Fruit fly (Drosophila melanogaster) whole organism, embryonic: Measurements from ENCODE around the gene cno.

Experiments used
- ATbp ChIP-seq: fragments of 200-800 bp; sonication (Bioruptor generic); optimal IDR thresholded peaks from 2 replicates; lab custom pipeline; 2017; ENCODE audit warnings: missing biosample characterization, mild to moderate bottlenecking, missing genetic modification characterization, missing genetic modification reagents
- CG10147 ChIP-seq: fragments of 200-800 bp; sonication (Bioruptor generic); optimal IDR thresholded peaks from 2 replicates; lab custom pipeline; 2019; ENCODE audit warnings: missing biosample characterization, mild to moderate bottlenecking, missing genetic modification characterization, moderate library complexity
- CG10366 ChIP-seq: fragments of 200-800 bp; sonication (Bioruptor generic); IDR thresholded peaks from 2 replicates; pipeline ENCODE4 v1.3.6; 2022; ENCODE audit warnings: missing biosample characterization, missing genetic modification characterization
- CG10462 ChIP-seq: fragments of 200-800 bp; sonication (Bioruptor generic); optimal IDR thresholded peaks from 2 replicates; lab custom pipeline; 2016; ENCODE audit warnings: missing biosample characterization, missing genetic modification characterization
- CG10979 ChIP-seq: fragments of 200-800 bp; sonication (Bioruptor generic); optimal IDR thresholded peaks from 2 replicates; lab custom pipeline; 2018; ENCODE audit warnings: missing biosample characterization, mild to moderate bottlenecking, missing genetic modification characterization, moderate library complexity
- CG11504 ChIP-seq: fragments of 200-800 bp; sonication (Bioruptor generic); optimal IDR thresholded peaks from 3 replicates; lab custom pipeline; 2019; ENCODE audit warnings: missing biosample characterization, mild to moderate bottlenecking, missing genetic modification characterization, moderate library complexity
- CG12299 ChIP-seq: fragments of 200-800 bp; sonication (Bioruptor generic); optimal IDR thresholded peaks from 2 replicates; lab custom pipeline; 2018; ENCODE audit warnings: missing biosample characterization, mild to moderate bottlenecking, missing genetic modification characterization
- CG12744 ChIP-seq: fragments of 200-800 bp; sonication (Bioruptor generic); optimal IDR thresholded peaks from 2 replicates; lab custom pipeline; 2016; ENCODE audit warnings: missing biosample characterization, missing genetic modification characterization
- CG12769 ChIP-seq: fragments of 200-800 bp; sonication (Bioruptor generic); optimal IDR thresholded peaks from 2 replicates; lab custom pipeline; 2019; ENCODE audit warnings: missing biosample characterization, mild to moderate bottlenecking, missing genetic modification characterization, moderate library complexity
- CG13296 ChIP-seq: fragments of 200-800 bp; sonication (Bioruptor generic); optimal IDR thresholded peaks from 3 replicates; lab custom pipeline; 2018; ENCODE audit warnings: missing biosample characterization, mild to moderate bottlenecking, missing genetic modification characterization
- CG14860 ChIP-seq: fragments of 200-800 bp; sonication (Bioruptor generic); IDR thresholded peaks from 3 replicates; pipeline ENCODE4 v1.3.6; 2022; ENCODE audit warnings: missing biosample characterization, missing genetic modification characterization; ENCODE audit not compliant: partially characterized antibody
- CG18599 ChIP-seq: fragments of 200-800 bp; sonication (Bioruptor generic); optimal IDR thresholded peaks from 3 replicates; lab custom pipeline; 2017; ENCODE audit warnings: missing biosample characterization, missing genetic modification characterization, mild to moderate bottlenecking, moderate library complexity, missing genetic modification reagents
- CG30020 ChIP-seq: fragments of 200-800 bp; optimal IDR thresholded peaks from 2 replicates; lab custom pipeline; 2019; ENCODE audit warnings: missing biosample characterization, mild to moderate bottlenecking, missing genetic modification characterization, moderate library complexity
- CG3995 ChIP-seq: fragments of 200-800 bp; sonication (Bioruptor generic); optimal IDR thresholded peaks from 3 replicates; lab custom pipeline; 2016; ENCODE audit warnings: missing biosample characterization, missing genetic modification characterization
- CG4328 ChIP-seq: fragments of 200-800 bp; sonication (Bioruptor generic); optimal IDR thresholded peaks from 3 replicates; lab custom pipeline; 2017; ENCODE audit warnings: missing biosample characterization, missing genetic modification reagents, missing genetic modification characterization
- CG7556 ChIP-seq: fragments of 200-800 bp; sonication (Bioruptor generic); optimal IDR thresholded peaks from 2 replicates; lab custom pipeline; 2017; ENCODE audit warnings: missing biosample characterization, mild to moderate bottlenecking, missing genetic modification characterization
- CTCF ChIP-seq: fragments of 200-800 bp; sonication (Bioruptor generic); optimal IDR thresholded peaks from 2 replicates; lab custom pipeline; 2017; ENCODE audit warnings: missing biosample characterization, mild to moderate bottlenecking, missing genetic modification characterization, moderate library complexity
- Dek ChIP-seq: fragments of 200-800 bp; sonication (Bioruptor generic); optimal IDR thresholded peaks from 3 replicates; lab custom pipeline; 2019; ENCODE audit warnings: missing biosample characterization, mild to moderate bottlenecking, missing genetic modification characterization, moderate library complexity
- E2f1 ChIP-seq: fragments of 200-800 bp; sonication (Bioruptor generic); IDR thresholded peaks from 2 replicates; pipeline ENCODE4 v1.3.6; 2022; ENCODE audit warnings: missing biosample characterization, missing genetic modification characterization
- Fer1 ChIP-seq: fragments of 200-800 bp; sonication (Bioruptor generic); optimal IDR thresholded peaks from 2 replicates; lab custom pipeline; 2017; ENCODE audit warnings: missing biosample characterization, mild to moderate bottlenecking, missing genetic modification characterization
- Fer3 ChIP-seq: fragments of 200-800 bp; sonication (Bioruptor generic); optimal IDR thresholded peaks from 2 replicates; lab custom pipeline; 2018; ENCODE audit warnings: missing biosample characterization, mild to moderate bottlenecking, missing genetic modification characterization, moderate library complexity
- Mes4 ChIP-seq: fragments of 200-800 bp; sonication (Bioruptor generic); optimal IDR thresholded peaks from 2 replicates; lab custom pipeline; 2016; ENCODE audit warnings: missing biosample characterization, missing genetic modification characterization
- Rfx ChIP-seq: fragments of 200-800 bp; sonication (Bioruptor generic); IDR thresholded peaks from 2 replicates; pipeline ENCODE4 v1.3.6; 2022; ENCODE audit warnings: missing biosample characterization, missing genetic modification characterization
- Sin3A ChIP-seq: fragments of >200 bp; optimal IDR thresholded peaks from 2 replicates; lab custom pipeline; 2018
- Sry-β ChIP-seq: fragments of 200-800 bp; sonication (Bioruptor generic); optimal IDR thresholded peaks from 2 replicates; lab custom pipeline; 2018; ENCODE audit warnings: missing biosample characterization, mild to moderate bottlenecking, missing genetic modification characterization, moderate library complexity
- Sry-δ ChIP-seq: fragments of 200-800 bp; sonication (Bioruptor generic); optimal IDR thresholded peaks from 2 replicates; lab custom pipeline; 2016; ENCODE audit warnings: missing biosample characterization, missing genetic modification characterization
- amos ChIP-seq: fragments of 200-800 bp; sonication (Bioruptor generic); IDR thresholded peaks from 2 replicates; pipeline ENCODE4 v1.3.6; 2022; ENCODE audit warnings: missing biosample characterization, missing genetic modification characterization; ENCODE audit not compliant: partially characterized antibody
- br ChIP-seq: fragments of >200 bp; optimal IDR thresholded peaks from 2 replicates; lab custom pipeline; 2017
- cato ChIP-seq: fragments of 200-800 bp; sonication (Bioruptor generic); optimal IDR thresholded peaks from 2 replicates; lab custom pipeline; 2016; ENCODE audit warnings: missing biosample characterization, missing genetic modification characterization, borderline replicate concordance
- dmrt11E ChIP-seq: fragments of 200-800 bp; sonication (Bioruptor generic); optimal IDR thresholded peaks from 3 replicates; lab custom pipeline; 2018; ENCODE audit warnings: missing biosample characterization, mild to moderate bottlenecking, missing genetic modification characterization, moderate library complexity
- fd3F ChIP-seq: fragments of 200-800 bp; sonication (Bioruptor generic); optimal IDR thresholded peaks from 2 replicates; lab custom pipeline; 2018; ENCODE audit warnings: missing biosample characterization, mild to moderate bottlenecking, missing genetic modification characterization, moderate library complexity
- gro ChIP-seq: fragments of 200-800 bp; sonication (Bioruptor generic); optimal IDR thresholded peaks from 2 replicates; lab custom pipeline; 2016; ENCODE audit warnings: missing biosample characterization, missing genetic modification characterization
- gsb-n ChIP-seq: fragments of 200-800 bp; sonication (Bioruptor generic); optimal IDR thresholded peaks from 3 replicates; lab custom pipeline; 2018; ENCODE audit warnings: missing biosample characterization, mild to moderate bottlenecking, missing genetic modification characterization
- hkb ChIP-seq, 2 experiments: fragments of 200-800 bp in 1 of 2; fragments of >200 bp in 1 of 2; sonication (Bioruptor generic) in 1 of 2; IDR thresholded peaks in 1 of 2; optimal IDR thresholded peaks in 1 of 2; 2 replicates each; pipeline versions ENCODE4 v1.3.6 to Lab custom; 2017 to 2022; ENCODE audit warnings: missing biosample characterization in 1 of 2, missing genetic modification characterization in 1 of 2
- kay ChIP-seq: fragments of 200-800 bp; sonication (Bioruptor generic); optimal IDR thresholded peaks from 2 replicates; lab custom pipeline; 2016; ENCODE audit warnings: missing biosample characterization, missing genetic modification characterization
- kni ChIP-seq: fragments of 200-800 bp; sonication (Bioruptor generic); optimal IDR thresholded peaks from 3 replicates; lab custom pipeline; 2017; ENCODE audit warnings: mild to moderate bottlenecking, missing biosample characterization, missing genetic modification reagents, missing genetic modification characterization
- lab ChIP-seq: fragments of 200-800 bp; sonication (Bioruptor generic); optimal IDR thresholded peaks from 3 replicates; lab custom pipeline; 2017; ENCODE audit warnings: missing biosample characterization, missing genetic modification characterization, mild to moderate bottlenecking, moderate library complexity, missing genetic modification reagents
- lilli ChIP-seq: fragments of 200-800 bp; sonication (Bioruptor generic); optimal IDR thresholded peaks from 3 replicates; lab custom pipeline; 2016; ENCODE audit warnings: missing biosample characterization, missing genetic modification characterization
- nau ChIP-seq: fragments of 200-800 bp; sonication (Bioruptor generic); optimal IDR thresholded peaks from 3 replicates; lab custom pipeline; 2017; ENCODE audit warnings: missing biosample characterization, mild to moderate bottlenecking, missing genetic modification characterization, missing genetic modification reagents
- org-1 ChIP-seq: fragments of 200-800 bp; sonication (Bioruptor generic); optimal IDR thresholded peaks from 2 replicates; lab custom pipeline; 2017; ENCODE audit warnings: missing biosample characterization, missing genetic modification characterization
- pho ChIP-seq: fragments of 200-800 bp; sonication (Bioruptor generic); optimal IDR thresholded peaks from 2 replicates; lab custom pipeline; 2016; ENCODE audit warnings: missing biosample characterization, missing genetic modification characterization
- row ChIP-seq: fragments of 200-800 bp; sonication (Bioruptor generic); IDR thresholded peaks from 3 replicates; pipeline ENCODE4 v1.3.6; 2022; ENCODE audit warnings: missing biosample characterization, missing genetic modification characterization
- scrt ChIP-seq: fragments of 200-800 bp; sonication (Bioruptor generic); optimal IDR thresholded peaks from 2 replicates; lab custom pipeline; 2018; ENCODE audit warnings: missing biosample characterization, mild to moderate bottlenecking, missing genetic modification characterization, moderate library complexity
- slp2 ChIP-seq: fragments of 200-800 bp; sonication (Bioruptor generic); optimal IDR thresholded peaks from 2 replicates; lab custom pipeline; 2016; ENCODE audit warnings: missing biosample characterization, missing genetic modification characterization
- tll ChIP-seq, 2 experiments: fragments of 200-800 bp in 1 of 2; fragments of >200 bp in 1 of 2; sonication (Bioruptor generic) in 1 of 2; optimal IDR thresholded peaks; 2 replicates each; lab custom pipeline; 2017 to 2019; ENCODE audit warnings: missing biosample characterization in 2 of 2, missing genetic modification characterization in 2 of 2, mild to moderate bottlenecking in 1 of 2, moderate library complexity in 1 of 2
- twi ChIP-seq: fragments of 200-800 bp; optimal IDR thresholded peaks from 2 replicates; lab custom pipeline; 2019; ENCODE audit warnings: missing biosample characterization, mild to moderate bottlenecking, missing genetic modification characterization, moderate library complexity
- unpg ChIP-seq: fragments of 200-800 bp; sonication (Bioruptor generic); optimal IDR thresholded peaks from 3 replicates; lab custom pipeline; 2018; ENCODE audit warnings: missing biosample characterization, mild to moderate bottlenecking, missing genetic modification characterization, moderate library complexity
- zfh1 ChIP-seq: fragments of 200-800 bp; sonication (Bioruptor generic); IDR thresholded peaks from 3 replicates; pipeline ENCODE4 v1.3.6; 2022; ENCODE audit warnings: missing biosample characterization, missing genetic modification characterization

The cno gene

DNA sequence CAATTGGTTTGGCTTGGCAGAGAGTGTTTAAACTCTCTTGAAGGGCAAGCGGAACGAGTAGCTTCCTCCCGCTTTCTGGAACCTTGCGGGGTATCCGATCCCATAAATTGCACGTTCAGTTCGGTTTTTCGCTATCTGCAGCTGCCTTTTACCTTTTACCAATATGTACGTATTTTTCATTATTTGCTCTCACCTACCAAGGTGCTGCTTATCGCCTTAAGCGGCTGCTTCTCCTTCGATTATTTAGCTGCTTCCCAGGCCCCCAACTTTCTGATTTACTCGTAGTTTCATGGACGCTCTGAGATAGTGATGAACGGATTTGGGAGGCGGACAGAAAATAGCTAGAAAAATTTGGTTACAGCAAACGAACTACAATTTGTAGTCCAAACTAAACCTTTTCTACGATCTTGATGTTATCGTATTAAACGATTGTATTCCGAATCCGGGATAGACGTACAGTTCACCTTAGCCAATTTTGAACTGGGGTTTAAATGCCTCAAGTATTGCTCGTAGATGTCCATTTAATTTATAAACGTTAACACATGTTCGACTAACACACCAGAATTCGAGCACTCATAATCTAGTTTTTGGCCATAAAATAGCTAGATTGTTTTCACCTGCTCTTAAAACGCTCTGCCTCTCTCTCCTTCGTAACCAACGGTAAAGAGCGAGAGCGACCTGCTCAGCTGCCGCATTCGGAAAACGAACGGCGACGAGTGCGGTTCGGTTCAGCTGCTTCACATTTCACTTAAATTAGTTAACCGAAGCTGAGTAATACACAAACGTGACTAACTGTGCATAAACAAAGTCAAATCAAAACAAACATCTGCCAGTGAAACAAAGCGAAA lies 47.2 kb upstream of the cno start (continued):
- TF ChIP-seq tll (GFP tag; optimal IDR thresholded peaks at IDR 0.05; lab: Kevin White, UChicago) (peak in 1 of 2 experiments; percentile 11), nau (GFP tag; lab: Kevin White, UChicago) (peak; percentile 30), CG14860 (GFP tag; lab: Robert Waterston, UW) (no peak), fd3F (GFP tag; lab: Kevin White, UChicago) (peak; percentile 13), CG7556 (GFP tag; lab: Kevin White, UChicago) (peak; percentile 73), Fer1 (GFP tag; lab: Kevin White, UChicago) (peak; percentile 58), Fer3 (tag; lab: Kevin White, UChicago) (peak; percentile 20), gro (GFP tag; lab: Kevin White, UChicago) (peak; percentile 46), gsb-n (tag; lab: Kevin White, UChicago) (no peak), amos (GFP tag; lab: Robert Waterston, UW) (no peak; the same call in 1 of the 2 replicates), lab (peak; percentile 60), CG12769 (tag; lab: Kevin White, UChicago) (peak; percentile 28), zfh1 (GFP tag; lab: Robert Waterston, UW) (0 out of 3 replicates have a peak, but pooled peaks have one; percentile 32), ATbp (GFP tag; lab: Kevin White, UChicago) (peak; percentile 31), Sin3A (lab: Kevin White, UChicago) (no peak), slp2 (peak; percentile 24), CTCF (GFP tag; lab: Kevin White, UChicago) (no peak), Rfx (GFP tag; lab: Robert Waterston, UW) (peak; percentile 49; the same call in 1 of the 2 replicates), br (lab: Kevin White, UChicago) (no peak), Mes4 (GFP tag; lab: Kevin White, UChicago) (no peak), scrt (GFP tag; lab: Kevin White, UChicago) (peak; percentile 33), CG12299 (tag; lab: Kevin White, UChicago) (peak; percentile 24), E2f1 (GFP tag; lab: Robert Waterston, UW) (no peak), Sry-β (peak; percentile 99), unpg (GFP tag; lab: Kevin White, UChicago) (peak; percentile 26), org-1 (peak; percentile 43), Dek (tag; lab: Kevin White, UChicago) (peak; percentile 42), pho (peak; percentile 33), CG10366 (GFP tag; lab: Robert Waterston, UW) (no peak), CG11504 (tag; lab: Kevin White, UChicago) (peak; percentile 63), CG10147 (GFP tag; lab: Kevin White, UChicago) (peak; percentile 58), twi (tag; lab: Kevin White, UChicago) (peak; percentile 50), CG18599 (GFP tag; lab: Kevin White, UChicago) (peak; percentile 66), CG30020 (tag; lab: Kevin White, UChicago) (peak; percentile 3), CG3995 (GFP tag; lab: Kevin White, UChicago) (peak; percentile 2), CG4328 (GFP tag; lab: Kevin White, UChicago) (peak; percentile 34), Sry-δ (GFP tag; lab: Kevin White, UChicago) (peak; percentile 16), cato (GFP tag; lab: Kevin White, UChicago) (no peak), lilli (GFP tag; lab: Kevin White, UChicago) (peak; percentile 39), dmrt11E (tag; lab: Kevin White, UChicago) (peak; percentile 19), kay (GFP tag; lab: Kevin White, UChicago) (peak; percentile 43), CG10462 (GFP tag; lab: Kevin White, UChicago) (no peak), row (GFP tag; lab: Robert Waterston, UW) (peak; percentile 96), CG10979 (tag; lab: Kevin White, UChicago) (peak; percentile 23), kni (GFP tag; lab: Kevin White, UChicago) (peak; percentile 83), CG12744 (peak; percentile 34), hkb (optimal IDR thresholded peaks at IDR 0.05; lab: Kevin White, UChicago) (peak; percentile 50), hkb (GFP tag; IDR thresholded peaks at IDR 0.05; lab: Robert Waterston, UW) (0 out of 2 replicates have a peak, but pooled peaks have one; percentile 11), CG13296 (GFP tag; lab: Kevin White, UChicago) (peak; percentile 54)
